Fruit fly (Drosophila melanogaster): Measurements from ENCODE around the gene SmydA-3.

The SmydA-3 gene

dm6 chr2L:10800877-10801719 is 48.8 kb upstream of the SmydA-3 start, which contains the start of gene CG31869 (continued):
- TF ChIP-seq MESR4 (GFP tag; optimal IDR thresholded peaks at IDR 0.05), result no peak
- no peak for TF ChIP-seq Usf (GFP tag; optimal IDR thresholded peaks at IDR 0.05)
- TF ChIP-seq CG1832 (GFP tag; optimal IDR thresholded peaks at IDR 0.05), result no peak
- TF ChIP-seq CG15011 (GFP tag; optimal IDR thresholded peaks at IDR 0.05), result no peak
- TF ChIP-seq hkb (optimal IDR thresholded peaks at IDR 0.05), result no peak
- TF ChIP-seq hkb (GFP tag; IDR thresholded peaks at IDR 0.05), result no peak
- no peak for TF ChIP-seq slou (GFP tag; optimal IDR thresholded peaks at IDR 0.05)
- no peak for TF ChIP-seq CG7987 (GFP tag; optimal IDR thresholded peaks at IDR 0.05)
- no peak for TF ChIP-seq br (optimal IDR thresholded peaks at IDR 0.05)
- no peak for TF ChIP-seq ato (GFP tag; IDR thresholded peaks at IDR 0.05; ENCODE audit: partially characterized antibody)
- no peak for TF ChIP-seq Mes4 (GFP tag; optimal IDR thresholded peaks at IDR 0.05)
- TF ChIP-seq B-H1 (GFP tag; IDR thresholded peaks at IDR 0.05), result no peak
- TF ChIP-seq gem (tag; optimal IDR thresholded peaks at IDR 0.05), result peak; percentile 1
- no peak for TF ChIP-seq stwl (tag; optimal IDR thresholded peaks at IDR 0.05)
- TF ChIP-seq CG15269 (tag; optimal IDR thresholded peaks at IDR 0.05), result peak; percentile 8
- no peak for TF ChIP-seq shn (GFP tag; optimal IDR thresholded peaks at IDR 0.05)
- TF ChIP-seq Stat92E (GFP tag; optimal IDR thresholded peaks at IDR 0.05), result no peak
- no peak for TF ChIP-seq ewg (GFP tag; optimal IDR thresholded peaks at IDR 0.05)
- no peak; the same call in 2 of the 3 replicates for TF ChIP-seq CG11456 (GFP tag; IDR thresholded peaks at IDR 0.05)
- no peak for TF ChIP-seq CG1233 (GFP tag; optimal IDR thresholded peaks at IDR 0.05)
- TF ChIP-seq H15 (GFP tag; IDR thresholded peaks at IDR 0.05), result no peak
- no peak for TF ChIP-seq HLH4C (GFP tag; IDR thresholded peaks at IDR 0.05; ENCODE audit: partially characterized antibody)
- no peak for TF ChIP-seq danr (GFP tag; IDR thresholded peaks at IDR 0.05)
- 0 out of 2 replicates have a peak, but pooled peaks have one; percentile 42 for TF ChIP-seq CG11085 (GFP tag; IDR thresholded peaks at IDR 0.05)
- no peak for TF ChIP-seq CG10959 (GFP tag; IDR thresholded peaks at IDR 0.05)
- no peak for TF ChIP-seq CG2202 (tag; optimal IDR thresholded peaks at IDR 0.05)
- TF ChIP-seq CG2129 (GFP tag; IDR thresholded peaks at IDR 0.05; ENCODE audit: partially characterized antibody), result no peak
- no peak for TF ChIP-seq CG17802 (tag; optimal IDR thresholded peaks at IDR 0.05)
- no peak for TF ChIP-seq CG5245 (GFP tag; optimal IDR thresholded peaks at IDR 0.05)
- peak; percentile 41; the same call in 1 of the 4 replicates for TF ChIP-seq Gug (GFP tag; IDR thresholded peaks at IDR 0.05)
- TF ChIP-seq gsb-n (tag; optimal IDR thresholded peaks at IDR 0.05), result no peak
- TF ChIP-seq CG15601 (tag; optimal IDR thresholded peaks at IDR 0.05), result no peak
- no peak for TF ChIP-seq nmo (GFP tag; optimal IDR thresholded peaks at IDR 0.05)
- no peak for TF ChIP-seq peb (GFP tag; IDR thresholded peaks at IDR 0.05)
- no peak for TF ChIP-seq Dad (GFP tag; optimal IDR thresholded peaks at IDR 0.05)
- TF ChIP-seq aop (GFP tag; IDR thresholded peaks at IDR 0.05), result no peak
- TF ChIP-seq CG13894 (tag; optimal IDR thresholded peaks at IDR 0.05), result no peak
- no peak for TF ChIP-seq CG12744 (GFP tag; optimal IDR thresholded peaks at IDR 0.05)
- 0 out of 2 replicates have a peak, but pooled peaks have one; percentile 16 for TF ChIP-seq CG3847 (GFP tag; IDR thresholded peaks at IDR 0.05)
- TF ChIP-seq rib (GFP tag; IDR thresholded peaks at IDR 0.05), result no peak
- no peak for TF ChIP-seq CG11398 (GFP tag; optimal IDR thresholded peaks at IDR 0.05)
- no peak for TF ChIP-seq CG12942 (GFP tag; optimal IDR thresholded peaks at IDR 0.05)
- TF ChIP-seq Sox102F (GFP tag; optimal IDR thresholded peaks at IDR 0.05), result no peak
- no peak for TF ChIP-seq Hr78 (GFP tag; optimal IDR thresholded peaks at IDR 0.05)
- TF ChIP-seq az2 (GFP tag; optimal IDR thresholded peaks at IDR 0.05), result no peak
- no peak for TF ChIP-seq CG6765 (GFP tag; optimal IDR thresholded peaks at IDR 0.05)
- TF ChIP-seq ac (GFP tag; optimal IDR thresholded peaks at IDR 0.05), result no peak
- TF ChIP-seq sens-2 (GFP tag; IDR thresholded peaks at IDR 0.05), result no peak
- no peak for TF ChIP-seq CG17612 (GFP tag; IDR thresholded peaks at IDR 0.05)
- no peak for TF ChIP-seq lbe (GFP tag; optimal IDR thresholded peaks at IDR 0.05)

All from whole organism, embryonic.